Worm (Caenorhabditis elegans) whole organism, L1 larva: ENCODE measurements around the gene W03F9.2.

Experiments
- blmp-1 ChIP-seq: fragments of 150-350 bp; optimal IDR thresholded peaks from 2 replicates; lab custom pipeline; 2014; ENCODE audit warnings: missing biosample characterization, missing genetic modification characterization
- ceh-8 ChIP-seq: fragments of 200-800 bp; sonication (Bioruptor generic); optimal IDR thresholded peaks from 2 replicates; lab custom pipeline; 2018; ENCODE audit warnings: mild to moderate bottlenecking, missing genetic modification characterization, moderate library complexity, missing compliant biosample characterization
- dpl-1 ChIP-seq, 3 experiments: fragments of 150-350 bp in 2 of 3; sonication (generic microtip) in 1 of 3; optimal IDR thresholded peaks; 2 replicates each; lab custom pipeline; 2014 to 2017; ENCODE audit warnings: missing biosample characterization in 3 of 3, missing genetic modification characterization in 3 of 3, missing genetic modification reagents in 3 of 3
- egl-27 ChIP-seq, 2 experiments: fragments of 150-350 bp in 1 of 2; sonication (generic microtip); optimal IDR thresholded peaks; 3 replicates each; lab custom pipeline; 2017 to 2018; ENCODE audit warnings: missing biosample characterization in 2 of 2, missing genetic modification characterization in 2 of 2, missing genetic modification reagents in 2 of 2
- fos-1 ChIP-seq: fragments of 150-350 bp; optimal IDR thresholded peaks from 2 replicates; lab custom pipeline; 2014; ENCODE audit warnings: missing biosample characterization, missing genetic modification characterization
- jun-1 ChIP-seq: fragments of 150-350 bp; optimal IDR thresholded peaks from 2 replicates; lab custom pipeline; 2014; ENCODE audit warnings: missing biosample characterization, missing genetic modification reagents, missing genetic modification characterization
- lin-13 ChIP-seq: fragments of 150-350 bp; optimal IDR thresholded peaks from 2 replicates; lab custom pipeline; 2014; ENCODE audit warnings: missing biosample characterization, missing genetic modification reagents, missing genetic modification characterization
- nhr-20 ChIP-seq: sonication (generic microtip); optimal IDR thresholded peaks from 2 replicates; lab custom pipeline; 2016; ENCODE audit warnings: mild to moderate bottlenecking, missing genetic modification characterization, missing compliant biosample characterization
- rnt-1 ChIP-seq: sonication (generic microtip); optimal IDR thresholded peaks from 2 replicates; lab custom pipeline; 2016; ENCODE audit warnings: mild to moderate bottlenecking, missing genetic modification characterization, moderate library complexity, missing compliant biosample characterization
- skn-1 ChIP-seq: fragments of 150-350 bp; optimal IDR thresholded peaks from 2 replicates; lab custom pipeline; 2014; ENCODE audit warnings: missing biosample characterization, missing genetic modification characterization
- snpc-4 ChIP-seq: fragments of 150-350 bp; optimal IDR thresholded peaks from 2 replicates; lab custom pipeline; 2014; ENCODE audit warnings: missing biosample characterization, missing genetic modification characterization
- tbx-2 ChIP-seq: sonication (generic microtip); optimal IDR thresholded peaks from 2 replicates; lab custom pipeline; 2016; ENCODE audit warnings: missing genetic modification characterization, missing compliant biosample characterization
- unc-62 ChIP-seq: fragments of 150-350 bp; optimal IDR thresholded peaks from 2 replicates; lab custom pipeline; 2014; ENCODE audit warnings: missing biosample characterization, missing genetic modification reagents, missing genetic modification characterization
- ztf-4 ChIP-seq: fragments of 150-350 bp; optimal IDR thresholded peaks from 2 replicates; lab custom pipeline; 2014; ENCODE audit warnings: missing biosample characterization, missing genetic modification characterization

DNA sequence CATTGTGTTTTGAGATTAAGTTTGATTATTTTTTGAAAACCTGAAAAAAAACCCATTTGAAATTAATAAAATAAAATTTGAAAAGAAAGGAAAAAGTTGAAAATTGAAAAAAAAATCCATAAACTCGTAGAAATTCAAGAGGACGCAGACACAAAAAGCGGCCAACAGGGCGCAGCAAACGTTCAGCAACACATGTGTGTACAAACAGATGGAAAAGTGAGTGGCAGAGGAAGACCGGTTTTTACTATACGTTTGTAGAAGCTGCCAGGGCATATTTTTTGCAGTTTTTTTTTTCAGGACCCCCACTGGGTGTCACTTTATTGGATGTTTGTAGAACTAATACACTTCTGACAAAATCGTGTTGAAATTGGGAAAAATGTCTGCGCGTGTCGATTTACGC is 5.1 kb downstream of the W03F9.2 start, which contains the start of gene cgp-1:
- no peak for TF ChIP-seq snpc-4 (tag; lab: Kevin White, UChicago)
- TF ChIP-seq ceh-8 (GFP tag; lab: Kevin White, UChicago), result no peak
- TF ChIP-seq rnt-1 (tag; lab: Kevin White, UChicago), result no peak
- TF ChIP-seq dpl-1 (GFP tag; optimal IDR thresholded peaks at IDR 0.05; lab: Kevin White, UChicago), result no peak
- no peak for TF ChIP-seq fos-1 (tag; lab: Kevin White, UChicago)
- TF ChIP-seq tbx-2, result no peak
- no peak for TF ChIP-seq egl-27 (tag; optimal IDR thresholded peaks at IDR 0.05; lab: Kevin White, UChicago)
- TF ChIP-seq ztf-4 (tag; lab: Kevin White, UChicago), result no peak
- TF ChIP-seq nhr-20 (tag; lab: Kevin White, UChicago), result no peak
- TF ChIP-seq unc-62 (GFP tag; lab: Kevin White, UChicago), result no peak
- peak; percentile 75 for TF ChIP-seq blmp-1
- no peak for TF ChIP-seq lin-13
- peak; percentile 4 for TF ChIP-seq jun-1 (tag; lab: Kevin White, UChicago)
- no peak for TF ChIP-seq skn-1 (tag; lab: Kevin White, UChicago)
